Worm (Caenorhabditis elegans) whole organism, late embryonic: ENCODE data around the gene ZK84.2.
"Not testable (repeated sequence)": the region's sequence is repeated elsewhere in the genome, so short reads cannot be mapped to it uniquely, and the experiment has no call there.

Source experiments
- C08G9.2 ChIP-seq: sonication (generic microtip); optimal IDR thresholded peaks from 2 replicates; lab custom pipeline; 2016; ENCODE audit warnings: mild to moderate bottlenecking, missing genetic modification characterization, moderate library complexity, missing compliant biosample characterization
- ahr-1 ChIP-seq: sonication (generic microtip); optimal IDR thresholded peaks from 2 replicates; lab custom pipeline; 2016; ENCODE audit warnings: missing genetic modification characterization, missing compliant biosample characterization
- ceh-14 ChIP-seq: sonication (generic microtip); optimal IDR thresholded peaks from 2 replicates; lab custom pipeline; 2016; ENCODE audit warnings: missing genotype, missing genetic modification characterization, missing compliant biosample characterization
- ceh-18 ChIP-seq: sonication (generic microtip); optimal IDR thresholded peaks from 2 replicates; lab custom pipeline; 2016; ENCODE audit warnings: missing genetic modification characterization, missing compliant biosample characterization
- ceh-19 ChIP-seq: fragments of 200-800 bp; sonication (Bioruptor generic); optimal IDR thresholded peaks from 2 replicates; lab custom pipeline; 2018; ENCODE audit warnings: mild to moderate bottlenecking, missing genetic modification characterization, missing compliant biosample characterization
- ceh-24 ChIP-seq: sonication (generic microtip); optimal IDR thresholded peaks from 2 replicates; lab custom pipeline; 2016; ENCODE audit warnings: mild to moderate bottlenecking, missing genetic modification characterization, missing compliant biosample characterization
- ceh-31 ChIP-seq: sonication (generic microtip); optimal IDR thresholded peaks from 2 replicates; lab custom pipeline; 2016; ENCODE audit warnings: missing genetic modification characterization, missing compliant biosample characterization
- ceh-34 ChIP-seq: sonication (generic microtip); optimal IDR thresholded peaks from 2 replicates; lab custom pipeline; 2016; ENCODE audit warnings: mild to moderate bottlenecking, missing genetic modification characterization, missing compliant biosample characterization
- ceh-9 ChIP-seq: sonication (generic microtip); optimal IDR thresholded peaks from 2 replicates; lab custom pipeline; 2016; ENCODE audit warnings: mild to moderate bottlenecking, missing genetic modification characterization, inconsistent platforms, missing compliant biosample characterization
- dmd-4 ChIP-seq: sonication (generic microtip); optimal IDR thresholded peaks from 2 replicates; lab custom pipeline; 2016; ENCODE audit warnings: borderline replicate concordance, missing genetic modification characterization, missing compliant biosample characterization
- dve-1 ChIP-seq: sonication (generic microtip); optimal IDR thresholded peaks from 2 replicates; lab custom pipeline; 2017; ENCODE audit warnings: antibody characterized with exemption, mild to moderate bottlenecking, missing genetic modification characterization, missing compliant biosample characterization
- elt-4 ChIP-seq: sonication (generic microtip); optimal IDR thresholded peaks from 2 replicates; lab custom pipeline; 2016; ENCODE audit warnings: missing genetic modification characterization, missing compliant biosample characterization
- eyg-1 ChIP-seq: sonication (generic microtip); optimal IDR thresholded peaks from 2 replicates; lab custom pipeline; 2016; ENCODE audit warnings: missing genotype, missing genetic modification characterization, missing compliant biosample characterization
- fax-1 ChIP-seq: sonication (generic microtip); optimal IDR thresholded peaks from 2 replicates; lab custom pipeline; 2016; ENCODE audit warnings: missing genotype, missing genetic modification characterization, missing compliant biosample characterization
- fkh-10 ChIP-seq: fragments of 150-350 bp; optimal IDR thresholded peaks from 2 replicates; lab custom pipeline; 2014; ENCODE audit warnings: missing biosample characterization, missing genetic modification reagents, missing genetic modification characterization
- gmeb-2 ChIP-seq: sonication (generic microtip); optimal IDR thresholded peaks from 2 replicates; lab custom pipeline; 2016; ENCODE audit warnings: missing genetic modification characterization, inconsistent platforms, missing compliant biosample characterization
- hlh-13 ChIP-seq: fragments of 200-800 bp; sonication (Bioruptor generic); optimal IDR thresholded peaks from 2 replicates; lab custom pipeline; 2018; ENCODE audit warnings: mild to moderate bottlenecking, missing genetic modification characterization, missing compliant biosample characterization
- hlh-15 ChIP-seq: sonication (generic microtip); optimal IDR thresholded peaks from 2 replicates; lab custom pipeline; 2016; ENCODE audit warnings: missing genetic modification characterization, missing compliant biosample characterization
- hlh-8 ChIP-seq: sonication (generic microtip); optimal IDR thresholded peaks from 2 replicates; lab custom pipeline; 2016; ENCODE audit warnings: missing genotype, missing genetic modification characterization, missing compliant biosample characterization
- lin-11 ChIP-seq: fragments of 200-800 bp; sonication (Bioruptor generic); optimal IDR thresholded peaks from 2 replicates; lab custom pipeline; 2018; ENCODE audit warnings: mild to moderate bottlenecking, missing genetic modification characterization, missing compliant biosample characterization
- madf-2 ChIP-seq: sonication (generic microtip); optimal IDR thresholded peaks from 2 replicates; lab custom pipeline; 2017; ENCODE audit warnings: missing genetic modification characterization, missing compliant biosample characterization
- mec-3 ChIP-seq: sonication (generic microtip); optimal IDR thresholded peaks from 2 replicates; lab custom pipeline; 2016; ENCODE audit warnings: borderline replicate concordance, missing genetic modification characterization, missing compliant biosample characterization
- nfya-1 ChIP-seq: sonication (generic microtip); optimal IDR thresholded peaks from 2 replicates; lab custom pipeline; 2017; ENCODE audit warnings: missing genetic modification characterization, mild to moderate bottlenecking, missing compliant biosample characterization, antibody characterized with exemption, moderate library complexity
- npax-4 ChIP-seq: sonication (generic microtip); optimal IDR thresholded peaks from 2 replicates; lab custom pipeline; 2016; ENCODE audit warnings: missing genetic modification characterization, missing compliant biosample characterization
- odd-2 ChIP-seq: sonication (generic microtip); optimal IDR thresholded peaks from 2 replicates; lab custom pipeline; 2017; ENCODE audit warnings: antibody characterized with exemption, mild to moderate bottlenecking, missing genetic modification characterization, missing compliant biosample characterization
- pag-3 ChIP-seq: sonication (generic microtip); optimal IDR thresholded peaks from 2 replicates; lab custom pipeline; 2016; ENCODE audit warnings: missing compliant biosample characterization, missing genetic modification characterization, borderline replicate concordance
- pha-2 ChIP-seq: sonication (generic microtip); optimal IDR thresholded peaks from 2 replicates; lab custom pipeline; 2017; ENCODE audit warnings: mild to moderate bottlenecking, missing genetic modification characterization, missing compliant biosample characterization
- sdc-2 ChIP-seq: sonication (generic microtip); optimal IDR thresholded peaks from 2 replicates; lab custom pipeline; 2016; ENCODE audit warnings: missing genotype, missing genetic modification characterization, missing compliant biosample characterization
- syd-9 ChIP-seq: sonication (generic microtip); optimal IDR thresholded peaks from 2 replicates; lab custom pipeline; 2016; ENCODE audit warnings: mild to moderate bottlenecking, missing genetic modification characterization, moderate library complexity, missing compliant biosample characterization
- ttx-3 ChIP-seq: sonication (generic microtip); optimal IDR thresholded peaks from 2 replicates; lab custom pipeline; 2016; ENCODE audit warnings: missing genetic modification reagents, missing genetic modification characterization, missing compliant biosample characterization
- unc-3 ChIP-seq, 2 experiments: fragments of 200-800 bp in 1 of 2; sonication (Bioruptor generic) in 1 of 2; sonication (generic microtip) in 1 of 2; conservative IDR thresholded peaks in 1 of 2; optimal IDR thresholded peaks in 1 of 2; 2 replicates each; pipeline versions ENCODE4 v1.3.6 to Lab custom; 2016 to 2022; ENCODE audit warnings: missing compliant biosample characterization in 2 of 2, missing genetic modification characterization in 2 of 2, missing genetic modification reagents in 1 of 2
- unc-42 ChIP-seq: sonication (generic microtip); optimal IDR thresholded peaks from 2 replicates; lab custom pipeline; 2016; ENCODE audit warnings: missing genotype, missing genetic modification characterization, missing compliant biosample characterization
- unc-55 ChIP-seq: sonication (generic microtip); optimal IDR thresholded peaks from 2 replicates; lab custom pipeline; 2017; ENCODE audit warnings: missing biosample characterization, missing genetic modification reagents, missing genetic modification characterization
- unc-86 ChIP-seq: sonication (generic microtip); optimal IDR thresholded peaks from 2 replicates; lab custom pipeline; 2016; ENCODE audit warnings: missing genetic modification characterization, missing compliant biosample characterization
- ztf-16 ChIP-seq: sonication (generic microtip); optimal IDR thresholded peaks from 2 replicates; lab custom pipeline; 2017; ENCODE audit warnings: missing genetic modification characterization, missing compliant biosample characterization

The ZK84.2 gene

DNA sequence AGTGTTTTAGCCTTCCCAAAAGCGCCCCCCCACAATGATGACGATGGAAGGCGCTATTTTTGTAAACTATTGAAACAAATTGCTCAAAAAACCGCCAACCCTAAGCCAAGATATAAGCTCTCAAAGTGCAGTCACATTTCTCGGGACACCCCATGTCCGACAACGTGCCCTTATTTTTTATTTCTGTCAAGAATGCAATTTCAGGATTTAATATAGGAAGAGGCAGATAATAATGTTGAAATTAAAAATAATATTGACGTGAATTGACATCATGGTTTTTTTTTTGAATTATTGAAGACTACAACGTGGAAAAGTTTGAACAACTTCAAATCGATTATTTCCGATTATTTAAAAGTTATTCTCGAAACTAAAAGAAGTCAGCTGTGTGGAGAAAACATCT lies at the start of gene ZK84.2:
Gene ZK84.2, plus strand, starts transcription at position 301 of the 400 bp plus-strand sequence.
- not testable (repeated sequence) for TF ChIP-seq ttx-3, syd-9, npax-4 (tag; lab: Kevin White, UChicago)

DNA sequence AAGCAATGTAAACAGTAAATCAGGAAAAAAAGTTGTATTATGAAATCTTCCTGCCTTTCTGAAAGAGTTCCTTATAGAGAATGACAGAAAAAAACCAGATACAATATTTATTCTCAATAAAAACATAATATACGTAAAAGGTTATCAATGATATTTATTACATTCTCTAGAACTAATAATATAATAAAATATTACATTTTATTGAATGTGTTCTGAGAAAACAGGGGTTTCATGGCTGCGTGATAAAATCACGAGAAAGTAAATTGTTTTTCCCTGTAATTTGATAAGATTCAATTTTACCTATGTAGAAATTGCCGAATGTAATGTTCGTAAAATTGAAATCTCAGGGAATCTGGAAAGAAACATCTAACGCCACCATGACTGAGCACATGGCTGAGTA lies 49.2 kb upstream of the ZK84.2 start:
- no peak for TF ChIP-seq odd-2
- no peak for TF ChIP-seq ztf-16 (tag; lab: Kevin White, UChicago)
- TF ChIP-seq elt-4 (tag; lab: Kevin White, UChicago) = no peak
- TF ChIP-seq mec-3 = no peak
- no peak for TF ChIP-seq ceh-9 (tag; lab: Kevin White, UChicago)
- no peak for TF ChIP-seq ceh-31 (tag; lab: Kevin White, UChicago)
- no peak for TF ChIP-seq madf-2 (tag; lab: Kevin White, UChicago)
- TF ChIP-seq fax-1 (tag; lab: Kevin White, UChicago) = no peak
- TF ChIP-seq eyg-1 (tag; lab: Kevin White, UChicago) = no peak
- TF ChIP-seq unc-3 (GFP tag; conservative IDR thresholded peaks at IDR 0.05; lab: Robert Waterston, UW) = no peak
- TF ChIP-seq unc-3 (tag; optimal IDR thresholded peaks at IDR 0.05; lab: Kevin White, UChicago) = no peak
- no peak for TF ChIP-seq dmd-4 (tag; lab: Kevin White, UChicago)
- no peak for TF ChIP-seq ahr-1
- no peak for TF ChIP-seq nfya-1 (tag; lab: Kevin White, UChicago)
- no peak for TF ChIP-seq ttx-3 (tag; lab: Kevin White, UChicago)
- TF ChIP-seq syd-9 (tag; lab: Kevin White, UChicago) = no peak

DNA sequence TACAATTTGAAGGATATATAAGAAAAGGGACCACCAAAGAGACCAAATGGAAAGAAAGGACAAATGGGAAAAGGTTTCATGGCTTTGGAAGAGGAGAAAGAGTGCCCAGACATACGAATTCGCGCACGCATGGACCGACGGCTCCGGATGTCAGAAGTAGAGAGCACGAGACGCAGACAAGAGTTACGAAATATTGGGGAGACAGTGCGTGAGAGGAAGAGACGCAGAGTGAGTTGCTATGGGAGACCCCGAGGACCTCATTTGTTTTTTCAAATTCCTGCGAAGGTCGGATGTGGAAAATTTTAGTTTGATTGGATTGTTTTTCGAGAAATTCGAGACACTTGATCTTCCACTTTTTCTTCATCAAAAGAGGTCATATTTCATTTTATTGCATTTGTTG lies 47.5 kb upstream of the ZK84.2 start:
- TF ChIP-seq hlh-13 (GFP tag; lab: Kevin White, UChicago) (no peak), ceh-34 (tag; lab: Kevin White, UChicago) (peak; percentile 25), C08G9.2 (no peak), ceh-31 (tag; lab: Kevin White, UChicago) (peak; percentile 50), unc-55 (GFP tag; lab: Kevin White, UChicago) (peak; percentile 40), pha-2 (tag; lab: Kevin White, UChicago) (no peak), ceh-24 (tag; lab: Kevin White, UChicago) (no peak), sdc-2 (tag; lab: Kevin White, UChicago) (no peak), nfya-1 (tag; lab: Kevin White, UChicago) (no peak), unc-42 (tag; lab: Kevin White, UChicago) (peak; percentile 18)

DNA sequence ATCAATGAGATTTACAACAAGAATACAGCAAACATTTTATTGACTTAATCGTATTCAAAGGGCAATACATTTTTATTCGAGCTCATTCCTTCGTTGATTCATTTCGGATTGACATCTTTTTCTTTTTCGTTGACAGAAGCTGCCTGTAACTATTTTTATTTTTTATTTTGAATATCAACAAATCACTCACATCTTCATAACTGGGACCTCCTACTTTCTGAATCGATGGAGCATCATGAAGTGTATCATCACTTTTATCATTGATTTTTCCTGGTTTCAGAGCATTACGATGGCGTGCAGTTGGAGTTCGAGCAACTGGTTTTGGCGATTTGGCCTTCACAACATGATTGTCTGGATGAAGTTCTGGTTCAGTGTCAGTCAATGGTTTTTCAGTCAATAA lies 46.1 kb upstream of the ZK84.2 start, which contains the start of gene B0034.1:
Gene B0034.1, plus strand, starts transcription at position 301 of the 400 bp plus-strand sequence.
- no peak for TF ChIP-seq unc-86
- no peak for TF ChIP-seq fkh-10 (GFP tag; lab: Kevin White, UChicago)
- no peak for TF ChIP-seq ceh-14
- no peak for TF ChIP-seq lin-11
- TF ChIP-seq dve-1 (tag; lab: Kevin White, UChicago) = no peak
- no peak for TF ChIP-seq hlh-15 (tag; lab: Kevin White, UChicago)
- TF ChIP-seq hlh-8 (tag; lab: Kevin White, UChicago) = no peak
- no peak for TF ChIP-seq ceh-19
- TF ChIP-seq eyg-1 (tag; lab: Kevin White, UChicago) = no peak
- no peak for TF ChIP-seq ceh-18 (tag; lab: Kevin White, UChicago)
- TF ChIP-seq gmeb-2 = no peak
- no peak for TF ChIP-seq pag-3 (tag; lab: Kevin White, UChicago)
- TF ChIP-seq syd-9 (tag; lab: Kevin White, UChicago) = no peak
- TF ChIP-seq ceh-24 (tag; lab: Kevin White, UChicago) = no peak
- TF ChIP-seq ceh-34 (tag; lab: Kevin White, UChicago) = no peak
- no peak for TF ChIP-seq unc-55 (GFP tag; lab: Kevin White, UChicago)
- TF ChIP-seq hlh-13 (GFP tag; lab: Kevin White, UChicago) = no peak
- no peak for TF ChIP-seq npax-4 (tag; lab: Kevin White, UChicago)
